Worm (Caenorhabditis elegans): ENCODE measurements around the gene T13C2.2.

DNA sequence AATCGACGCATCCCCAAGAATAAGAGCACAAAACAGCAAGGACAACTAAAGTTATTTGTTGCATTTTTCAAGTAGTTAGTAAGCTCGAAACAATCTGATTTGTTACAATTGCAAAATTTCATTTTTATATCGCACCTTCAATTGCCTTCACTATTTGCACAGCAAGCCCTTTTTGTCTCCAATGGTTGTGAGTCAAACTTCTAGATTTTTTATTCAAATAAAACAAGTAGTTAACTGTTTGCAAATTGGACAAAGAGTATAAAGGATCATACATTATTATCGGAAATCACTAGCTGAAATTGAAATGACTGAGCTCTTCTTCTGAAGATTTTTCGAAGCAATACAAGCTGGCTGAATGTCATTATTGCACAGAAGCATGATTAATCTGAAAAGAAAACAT, 39.1 kb upstream of the T13C2.2 start, which contains the start of gene F41G3.21:
- TF ChIP-seq ama-1 (optimal IDR thresholded peaks at IDR 0.05) = no peak
- TF ChIP-seq nhr-237 (tag; optimal IDR thresholded peaks at IDR 0.05) = no peak
- TF ChIP-seq gmeb-1 (tag; optimal IDR thresholded peaks at IDR 0.05) = no peak
- no peak for TF ChIP-seq unc-55 (GFP tag; optimal IDR thresholded peaks at IDR 0.05)
- no peak for TF ChIP-seq crh-2 (tag; optimal IDR thresholded peaks at IDR 0.05)
- no peak for TF ChIP-seq ztf-11 (tag; optimal IDR thresholded peaks at IDR 0.05)

Data from whole organism, L2 larva.